Worm (Caenorhabditis elegans) whole organism, dauer: ENCODE data around the gene clc-12.

Experiments
- unc-62 ChIP-seq: sonication (generic microtip); optimal IDR thresholded peaks from 2 replicates; lab custom pipeline; 2017; ENCODE audit warnings: missing biosample characterization, missing genetic modification reagents, missing genetic modification characterization

The clc-12 gene

DNA sequence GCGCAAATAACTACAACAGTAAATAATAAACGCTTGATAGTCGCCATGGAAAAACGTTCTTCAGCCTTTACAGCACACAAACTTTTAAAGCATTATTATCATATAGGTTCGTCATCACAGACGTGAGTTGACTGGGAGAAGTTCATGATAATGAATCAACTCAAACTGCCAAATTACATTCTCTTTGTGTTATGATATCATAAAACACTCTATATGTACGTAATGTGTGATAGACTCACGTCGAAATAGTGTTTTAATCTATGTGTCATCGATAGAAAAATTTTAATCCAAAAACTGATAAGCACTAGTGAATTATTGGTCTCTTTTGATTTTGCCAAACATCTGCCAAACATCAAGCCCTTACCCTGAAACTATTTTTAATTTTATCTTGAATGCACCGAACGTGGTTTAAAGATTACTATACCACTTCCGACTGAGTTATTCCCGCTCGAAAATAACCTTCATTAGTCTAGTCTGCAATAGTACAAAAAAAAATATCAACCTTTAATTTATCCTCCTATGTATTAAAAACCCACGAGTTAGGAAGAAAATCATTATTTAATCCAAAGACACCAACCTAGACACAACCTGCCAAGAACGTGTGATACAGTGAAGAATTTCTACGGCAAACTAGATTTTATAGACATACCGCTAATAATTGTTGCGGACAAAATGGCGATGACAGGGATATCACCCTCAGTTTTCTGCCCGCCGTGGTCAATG lies at the start of gene clc-12, which contains the start of gene clec-240:
Gene clc-12, minus strand, starts transcription at position 47 of the 723 bp plus-strand sequence.
Gene clec-240, plus strand, starts transcription at position 673 of the 723 bp plus-strand sequence.
- TF ChIP-seq unc-62 (GFP tag; lab: Kevin White, UChicago) = no peak

DNA sequence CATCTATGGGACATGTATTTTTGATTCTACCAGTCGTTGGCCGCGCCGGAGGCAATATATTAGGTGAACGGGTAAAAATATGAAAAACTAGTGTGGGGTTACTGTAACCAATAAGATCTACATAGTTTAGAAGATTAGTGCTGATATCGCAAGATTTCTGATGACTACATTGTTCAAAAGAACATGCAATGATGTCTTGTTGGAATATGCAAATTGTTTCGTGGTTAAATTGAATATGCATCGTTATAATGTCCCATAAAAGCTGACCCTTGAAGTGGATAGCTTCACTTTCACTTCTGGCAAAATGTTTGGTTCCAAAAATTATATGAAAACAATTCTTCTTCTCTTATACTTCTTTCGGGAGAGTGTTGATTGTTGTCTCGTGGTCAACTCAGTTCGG lies 35.3 kb upstream of the clc-12 start, which contains the start of gene F28B1.2:
Gene F28B1.2, plus strand, starts transcription at position 301 of the 400 bp plus-strand sequence.
- TF ChIP-seq unc-62 (GFP tag; lab: Kevin White, UChicago) = no peak

DNA sequence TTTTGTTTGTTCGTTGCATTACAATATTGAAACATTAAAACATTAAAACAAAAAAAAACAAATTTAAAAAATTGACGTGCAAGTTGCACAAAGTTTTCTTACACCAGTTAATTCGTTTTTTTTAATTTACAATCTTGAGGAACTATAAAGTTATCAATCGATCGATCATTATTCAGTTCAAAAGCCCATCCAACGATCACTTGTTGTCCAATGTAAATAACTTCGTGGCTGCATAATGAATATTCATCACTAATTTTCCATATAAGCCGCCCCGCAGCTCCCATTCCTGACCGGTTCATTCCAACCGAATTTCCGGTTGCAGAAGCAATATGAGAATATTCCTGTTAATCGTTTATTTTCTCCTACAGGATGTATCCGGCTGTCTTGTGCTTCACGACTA lies 33.1 kb upstream of the clc-12 start, which contains the start of gene hpo-33:
Gene hpo-33, plus strand, starts transcription at position 301 of the 400 bp plus-strand sequence.
- no peak for TF ChIP-seq unc-62 (GFP tag; lab: Kevin White, UChicago)

ce11 chrV:17035850-17036249 lies 26.7 kb upstream of the clc-12 start, which contains the start of gene srz-94:
TSS of gene srz-94 (minus strand) at chrV:17035950.
- no peak for TF ChIP-seq unc-62 (GFP tag; lab: Kevin White, UChicago)

- no peak for TF ChIP-seq unc-62 (GFP tag; lab: Kevin White, UChicago)
Measured at ce11 chrV:17030430-17030829, 21.2 kb upstream of the clc-12 start.

DNA sequence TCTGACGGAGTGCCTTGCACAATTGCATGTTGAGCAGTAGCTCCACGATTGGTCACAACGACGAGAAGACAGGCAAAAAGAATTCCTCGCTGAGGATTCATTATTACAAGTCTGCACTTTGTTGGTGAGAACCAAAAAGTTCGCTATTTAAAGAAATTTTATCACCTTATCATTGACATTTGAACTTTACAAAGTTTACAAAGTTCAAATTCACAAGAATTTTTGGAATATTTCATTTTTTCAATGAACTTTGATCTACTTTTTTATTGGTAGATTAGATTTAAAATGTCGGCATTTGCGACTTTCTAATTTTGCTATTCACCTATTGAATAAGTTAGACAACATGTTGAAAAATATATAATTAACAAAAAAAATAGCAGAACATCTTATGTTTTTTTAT lies 17.1 kb upstream of the clc-12 start, which contains the start of gene F49H6.15:
Gene F49H6.15, minus strand, starts transcription at position 101 of the 400 bp plus-strand sequence.
- TF ChIP-seq unc-62 (GFP tag; lab: Kevin White, UChicago) = no peak

- no peak for TF ChIP-seq unc-62 (GFP tag; lab: Kevin White, UChicago)
Measured at ce11 chrV:17022613-17023322, 13.6 kb upstream of the clc-12 start, which contains the start of the genes F49H6.8 and F49H6.5. TSS of gene F49H6.8 (minus strand) at chrV:17022663. TSS of gene F49H6.5 (plus strand) at chrV:17023241.

- no peak for TF ChIP-seq unc-62 (GFP tag; lab: Kevin White, UChicago)
Measured at ce11 chrV:17021361-17021760, 12.2 kb upstream of the clc-12 start, which contains the start of gene F49H6.12. TSS of gene F49H6.12 (minus strand) at chrV:17021461.

DNA sequence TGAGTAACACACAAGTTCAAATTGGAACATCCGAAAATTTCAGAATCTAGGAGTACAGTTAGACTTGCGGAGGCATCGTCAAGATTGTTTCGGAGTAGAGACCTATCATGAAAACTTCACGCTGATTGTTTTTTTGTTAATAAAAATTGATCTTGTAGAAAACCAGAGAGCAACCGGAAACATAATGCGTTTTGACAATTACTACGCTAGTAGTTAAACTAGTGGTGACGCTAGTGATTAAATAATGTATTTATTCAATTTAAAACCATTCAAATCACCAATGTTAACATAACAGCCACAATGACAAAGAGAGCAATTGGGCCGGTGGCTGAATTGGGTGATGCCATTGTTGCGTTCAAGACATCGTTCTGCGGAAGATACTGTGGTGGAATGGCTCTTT lies 10.5 kb upstream of the clc-12 start, which contains the start of gene F49H6.17:
Gene F49H6.17, plus strand, starts transcription at position 301 of the 400 bp plus-strand sequence.
- TF ChIP-seq unc-62 (GFP tag; lab: Kevin White, UChicago) = no peak

DNA sequence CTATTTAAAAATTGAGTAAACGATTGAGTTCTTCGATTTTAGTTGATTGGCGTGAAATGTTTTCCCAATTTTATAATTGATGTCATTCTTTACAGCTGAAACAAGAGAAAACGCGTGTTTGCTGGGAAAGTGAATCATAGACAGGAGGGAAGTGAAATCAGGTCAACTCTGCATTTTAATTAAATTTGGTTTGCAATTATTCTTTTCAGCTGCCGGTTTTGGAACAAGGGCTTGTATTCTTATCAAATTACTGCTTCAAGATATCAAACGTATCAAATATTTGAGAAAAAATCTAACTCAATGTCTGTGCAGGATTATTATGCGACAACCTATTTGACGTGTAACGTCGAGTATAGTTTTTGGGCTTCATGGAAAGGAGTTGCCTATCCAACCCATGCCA lies 7.6 kb upstream of the clc-12 start, which contains the start of gene srh-97:
Gene srh-97, plus strand, starts transcription at position 301 of the 400 bp plus-strand sequence.
- no peak for TF ChIP-seq unc-62 (GFP tag; lab: Kevin White, UChicago)

- TF ChIP-seq unc-62 (GFP tag; lab: Kevin White, UChicago) = no peak
Measured at ce11 chrV:17014050-17014449, 4.9 kb upstream of the clc-12 start, which contains the start of gene clc-13. TSS of gene clc-13 (plus strand) at chrV:17014408.

- no peak for TF ChIP-seq unc-62 (GFP tag; lab: Kevin White, UChicago)
Measured at ce11 chrV:17013232-17013631, 4.0 kb upstream of the clc-12 start, which contains the start of gene clec-241. TSS of gene clec-241 (minus strand) at chrV:17013332.

DNA sequence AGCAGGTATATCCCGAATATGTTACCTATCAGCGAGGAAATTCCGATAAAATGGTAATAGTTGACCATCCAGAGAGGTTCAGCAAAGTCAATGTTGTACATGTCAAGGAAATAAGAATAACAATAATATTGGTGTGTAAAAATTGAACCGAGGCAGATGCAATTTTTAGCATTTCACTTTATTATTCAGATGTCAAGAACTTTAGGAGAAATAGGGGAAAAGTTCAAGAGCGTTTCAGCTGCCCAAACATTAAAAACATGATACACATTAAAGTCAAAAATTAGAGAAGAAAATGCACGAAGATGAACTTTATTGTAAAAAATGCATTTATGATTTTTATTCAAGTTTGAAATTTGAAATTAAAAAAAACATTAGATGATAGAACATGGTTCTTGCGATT lies 886 bp downstream of the clc-12 start, which contains the start of gene sri-69:
Gene sri-69, minus strand, starts transcription at position 101 of the 400 bp plus-strand sequence.
- TF ChIP-seq unc-62 (GFP tag; lab: Kevin White, UChicago) = no peak

ce11 chrV:17005189-17005588 lies 4.0 kb downstream of the clc-12 start, which contains the start of gene srh-131:
TSS of gene srh-131 (plus strand) at chrV:17005489.
- TF ChIP-seq unc-62 (GFP tag; lab: Kevin White, UChicago) = no peak

ce11 chrV:17001167-17001566 lies 8.0 kb downstream of the clc-12 start, which contains the start of gene sri-9:
TSS of gene sri-9 (plus strand) at chrV:17001467.
- no peak for TF ChIP-seq unc-62 (GFP tag; lab: Kevin White, UChicago)
